Worm (Caenorhabditis elegans): ENCODE results near the gene F21A3.2.

Gene F21A3.2

DNA sequence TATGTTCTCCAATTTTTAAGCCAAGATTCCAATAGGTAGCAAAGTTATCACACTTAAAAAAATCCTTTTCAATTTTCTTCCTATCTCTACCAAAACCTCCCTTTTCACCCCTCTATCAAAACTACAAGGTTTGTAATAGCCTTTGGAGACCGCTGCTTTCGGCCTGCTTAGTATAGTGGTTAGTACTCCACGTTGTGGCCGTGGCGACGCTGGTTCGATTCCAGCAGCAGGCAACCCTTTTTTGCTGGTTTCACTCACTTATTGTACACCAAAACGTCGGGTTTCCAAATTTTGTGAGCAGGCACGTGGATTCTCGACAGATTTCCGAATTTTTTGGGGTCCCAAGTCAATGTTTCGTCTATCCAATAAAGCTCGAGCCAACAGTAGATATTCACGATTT lies 20.1 kb upstream of the F21A3.2 start (continued):
- TF ChIP-seq mxl-2 (GFP tag; conservative IDR thresholded peaks at IDR 0.05): no peak
- no peak; the same call in 1 of the 2 replicates for TF ChIP-seq nhr-41 (GFP tag; IDR thresholded peaks at IDR 0.05)
- TF ChIP-seq F26F4.8 (GFP tag; conservative IDR thresholded peaks at IDR 0.05): no peak; the same call in 1 of the 2 replicates
- 0 out of 2 replicates have a peak, but pooled peaks have one; percentile 53 for TF ChIP-seq tra-1 (GFP tag; IDR thresholded peaks at IDR 0.05)
- no peak for TF ChIP-seq pqm-1 (tag; optimal IDR thresholded peaks at IDR 0.05)
- TF ChIP-seq egl-43 (GFP tag; IDR thresholded peaks at IDR 0.05): peak; percentile 87
- TF ChIP-seq daf-19 (GFP tag; conservative IDR thresholded peaks at IDR 0.05): no peak
- TF ChIP-seq ceh-62 (tag; optimal IDR thresholded peaks at IDR 0.05): no peak
- TF ChIP-seq cey-2 (tag; optimal IDR thresholded peaks at IDR 0.05; ENCODE audit: borderline replicate concordance, insufficient read depth): no peak
- TF ChIP-seq ceh-44 (GFP tag; IDR thresholded peaks at IDR 0.05): no peak
- TF ChIP-seq F37D6.2 (tag; optimal IDR thresholded peaks at IDR 0.05): no peak
- TF ChIP-seq lin-38 (GFP tag; IDR thresholded peaks at IDR 0.05): no peak
- 0 out of 2 replicates have a peak, but pooled peaks have one; percentile 9 for TF ChIP-seq nhr-42 (GFP tag; IDR thresholded peaks at IDR 0.05)
- no peak for TF ChIP-seq zip-2 (tag; optimal IDR thresholded peaks at IDR 0.05)
- no peak for TF ChIP-seq ceh-32 (tag; optimal IDR thresholded peaks at IDR 0.05; ENCODE audit: poor library complexity)
- TF ChIP-seq ztf-7 (tag; optimal IDR thresholded peaks at IDR 0.05): no peak
- TF ChIP-seq sdz-12 (GFP tag; optimal IDR thresholded peaks at IDR 0.05): no peak
- TF ChIP-seq unc-39 (tag; optimal IDR thresholded peaks at IDR 0.05): no peak
- no peak for TF ChIP-seq R02D3.7 (tag; optimal IDR thresholded peaks at IDR 0.05)
- TF ChIP-seq nhr-25 (tag; optimal IDR thresholded peaks at IDR 0.05; ENCODE audit: borderline replicate concordance, insufficient read depth): no peak
- TF ChIP-seq Y75B8A.6 (GFP tag; IDR thresholded peaks at IDR 0.05): no peak
- TF ChIP-seq lin-15B (tag; optimal IDR thresholded peaks at IDR 0.05): no peak
- no peak for TF ChIP-seq ceh-82 (tag; optimal IDR thresholded peaks at IDR 0.05)
- TF ChIP-seq mdl-1 (tag; optimal IDR thresholded peaks at IDR 0.05): no peak
- no peak for TF ChIP-seq fkh-10 (GFP tag; optimal IDR thresholded peaks at IDR 0.05)
- no peak for TF ChIP-seq snpc-4 (tag; optimal IDR thresholded peaks at IDR 0.05)
- no peak for TF ChIP-seq attf-4 (tag; optimal IDR thresholded peaks at IDR 0.05)
- TF ChIP-seq dmd-6 (GFP tag; IDR thresholded peaks at IDR 0.05): peak; percentile 44
- peak; percentile 57 for TF ChIP-seq nhr-6 (tag; optimal IDR thresholded peaks at IDR 0.05)
- no peak for TF ChIP-seq spr-3 (GFP tag; optimal IDR thresholded peaks at IDR 0.05)
- TF ChIP-seq spr-1 (tag; optimal IDR thresholded peaks at IDR 0.05): peak; percentile 22
- TF ChIP-seq daf-16 (GFP tag; optimal IDR thresholded peaks at IDR 0.05): peak in 1 of 2 experiments; percentile 46
- peak; percentile 43 for TF ChIP-seq daf-16 (tag; optimal IDR thresholded peaks at IDR 0.05)
- TF ChIP-seq Y105C5A.15 (GFP tag; IDR thresholded peaks at IDR 0.05): 0 out of 2 replicates have a peak, but pooled peaks have one; percentile 28
- TF ChIP-seq aha-1 (tag): no peak
- no peak for TF ChIP-seq php-3 (GFP tag; IDR thresholded peaks at IDR 0.05)
- no peak for TF ChIP-seq ces-1 (GFP tag; optimal IDR thresholded peaks at IDR 0.05)
- TF ChIP-seq madf-5 (GFP tag; IDR thresholded peaks at IDR 0.05): no peak
- TF ChIP-seq Y5F2A.4 (GFP tag; optimal IDR thresholded peaks at IDR 0.05): no peak
- TF ChIP-seq nhr-28 (tag; optimal IDR thresholded peaks at IDR 0.05): peak; percentile 33
- no peak for TF ChIP-seq aly-2 (tag; optimal IDR thresholded peaks at IDR 0.05)
- TF ChIP-seq duxl-1 (tag; optimal IDR thresholded peaks at IDR 0.05; ENCODE audit: poor library complexity): no peak
- peak; percentile 11 for TF ChIP-seq hlh-11 (tag; optimal IDR thresholded peaks at IDR 0.05)
- TF ChIP-seq F10B5.3 (tag; optimal IDR thresholded peaks at IDR 0.05): no peak
- no peak for TF ChIP-seq ceh-28 (tag; optimal IDR thresholded peaks at IDR 0.05)
- 0 out of 2 replicates have a peak, but pooled peaks have one; percentile 10 for TF ChIP-seq ceh-20 (GFP tag; IDR thresholded peaks at IDR 0.05)
- no peak for TF ChIP-seq zag-1 (tag; optimal IDR thresholded peaks at IDR 0.05)
- no peak for TF ChIP-seq T20F7.1 (GFP tag; optimal IDR thresholded peaks at IDR 0.05)
- peak; percentile 39; the same call in 1 of the 2 replicates for TF ChIP-seq pha-4 (GFP tag; IDR thresholded peaks at IDR 0.05)
- no peak for TF ChIP-seq pha-4 (tag; optimal IDR thresholded peaks at IDR 0.05)
- no peak for TF ChIP-seq set-16 (GFP tag; IDR thresholded peaks at IDR 0.05)
- no peak for TF ChIP-seq nhr-111 (GFP tag; optimal IDR thresholded peaks at IDR 0.05)
